Worm (Caenorhabditis elegans): ENCODE measurements around the gene K07C5.3.

DNA sequence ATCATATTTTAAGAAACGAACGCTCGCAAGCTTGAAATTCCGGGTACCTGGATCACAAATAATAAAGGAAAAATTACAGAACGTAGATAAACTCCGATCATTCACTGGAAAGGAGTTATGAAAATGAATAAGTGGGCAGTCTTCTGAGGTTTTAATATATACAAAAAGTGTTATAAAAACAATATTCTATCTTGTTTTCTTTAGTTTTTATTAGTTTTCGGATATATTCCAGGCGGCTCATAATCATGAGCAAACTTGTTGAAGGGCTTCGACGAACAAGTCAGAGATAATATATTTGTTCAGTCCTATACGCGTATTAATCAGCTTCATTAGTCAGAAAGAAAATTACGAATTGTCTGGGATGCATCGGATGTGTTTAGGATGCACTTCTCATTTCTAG, 28.9 kb upstream of the K07C5.3 start, which contains the start of gene gcy-6:
- TF ChIP-seq him-1 (tag; optimal IDR thresholded peaks at IDR 0.05) (no peak), dao-5 (tag; optimal IDR thresholded peaks at IDR 0.05) (no peak)

Data from whole organism, L4/young adult.